Worm (Caenorhabditis elegans) whole organism, dauer: ENCODE data around the gene F01F1.11.

Experiments used
- unc-62 ChIP-seq: sonication (generic microtip); optimal IDR thresholded peaks from 2 replicates; lab custom pipeline; 2017; ENCODE audit warnings: missing biosample characterization, missing genetic modification reagents, missing genetic modification characterization

Gene F01F1.11

DNA sequence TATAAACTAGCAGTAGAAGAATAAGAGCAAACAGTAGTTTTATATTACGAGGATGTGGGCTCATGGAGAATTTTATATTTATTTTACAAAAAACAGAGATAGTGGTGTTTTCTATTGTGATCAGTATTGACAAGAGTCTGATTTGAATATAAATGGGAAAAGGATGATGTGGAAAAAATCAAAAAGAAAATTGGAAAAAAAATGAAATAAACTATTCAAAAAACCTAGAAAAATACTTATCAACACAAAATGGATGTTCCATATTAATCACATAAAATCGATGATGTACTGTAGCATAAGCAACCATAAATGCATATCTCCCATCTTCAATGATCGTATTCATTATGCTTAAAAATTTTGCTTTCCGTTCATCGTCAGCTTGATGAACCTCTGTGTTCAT, 15.2 kb upstream of the F01F1.11 start, which contains the start of gene C28H8.7:
C28H8.7 (minus strand) TSS at position 101 of the 400 bp plus-strand sequence.
- TF ChIP-seq unc-62 (GFP tag; lab: Kevin White, UChicago): no peak

DNA sequence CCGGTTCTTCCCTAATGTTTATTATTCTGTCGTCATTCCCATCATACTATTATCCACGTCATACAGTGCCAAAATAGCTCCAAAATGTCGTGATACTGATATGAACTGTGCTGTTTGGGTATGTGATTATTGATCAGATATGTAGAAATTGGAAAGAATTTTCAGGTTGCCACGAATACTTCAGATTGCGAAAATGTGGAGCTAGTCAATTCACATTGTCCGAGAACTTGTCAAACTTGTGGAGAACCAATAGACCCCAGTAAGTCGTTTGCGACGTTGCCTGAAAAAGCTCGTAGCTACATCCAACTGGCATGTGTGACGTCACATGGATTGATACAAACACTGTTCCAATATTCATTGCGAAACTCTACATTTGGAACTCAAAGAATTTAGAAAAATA, 12.8 kb upstream of the F01F1.11 start:
- no peak for TF ChIP-seq unc-62 (GFP tag; lab: Kevin White, UChicago)

DNA sequence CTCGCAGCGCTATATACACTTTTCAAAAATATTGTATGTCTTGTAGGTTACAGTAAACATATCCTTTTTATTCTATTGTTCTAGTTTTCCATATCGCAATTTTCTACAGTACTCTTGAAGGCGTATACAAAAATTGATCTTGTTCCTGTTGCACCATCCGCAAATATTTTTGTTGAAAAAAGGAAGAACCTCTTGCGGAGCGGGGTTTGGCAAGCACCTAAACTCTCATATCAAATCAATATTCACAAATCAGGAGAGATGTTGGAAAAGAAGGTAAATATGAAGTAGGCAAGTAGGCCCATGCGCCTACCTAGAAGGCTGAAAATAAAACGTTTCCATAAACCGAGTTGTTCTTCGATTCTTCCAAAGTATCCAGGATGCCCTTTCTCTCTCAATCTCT, 12.3 kb upstream of the F01F1.11 start, which contains the start of gene C28H8.5:
C28H8.5 (plus strand) TSS at position 301 of the 400 bp plus-strand sequence.
- no peak for TF ChIP-seq unc-62 (GFP tag; lab: Kevin White, UChicago)

DNA sequence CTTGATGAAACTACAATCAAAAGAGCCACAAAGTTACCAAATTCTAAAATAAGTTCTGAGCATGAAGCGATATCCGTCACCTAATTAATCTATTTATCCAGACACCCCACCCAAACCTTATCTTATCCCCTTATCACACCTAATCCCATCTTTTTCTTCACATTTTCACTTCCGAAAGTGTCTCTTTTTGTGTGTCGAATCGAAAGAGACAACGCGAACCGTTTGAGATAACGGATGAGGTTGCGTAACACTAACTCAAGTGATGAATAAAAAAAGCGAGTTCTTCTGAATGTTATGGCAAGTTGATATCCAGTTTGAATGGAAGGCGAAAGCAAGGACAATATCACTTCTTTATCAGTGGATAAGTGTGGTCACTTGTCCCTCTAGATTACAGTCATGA, 11.8 kb upstream of the F01F1.11 start:
- TF ChIP-seq unc-62 (GFP tag; lab: Kevin White, UChicago): no peak

DNA sequence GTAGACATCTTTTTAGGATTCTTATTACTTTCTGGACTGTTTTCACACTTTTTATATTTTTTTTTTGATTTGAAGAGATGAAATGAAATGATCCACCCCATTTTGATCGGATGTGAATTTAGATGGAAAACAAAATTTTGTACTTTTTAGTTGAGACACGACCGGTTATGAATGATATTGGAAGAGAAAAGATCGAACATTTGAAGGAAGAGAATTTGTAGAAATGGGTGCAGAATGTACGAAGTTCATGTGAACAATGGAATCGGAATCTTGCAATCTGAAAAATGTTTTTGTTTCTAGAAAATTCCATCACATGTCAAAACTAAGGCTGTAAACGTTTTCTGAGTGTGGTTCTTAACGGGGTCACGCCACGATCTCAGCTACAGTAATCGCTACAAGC, 11.1 kb upstream of the F01F1.11 start, which contains the start of gene F01F1.14:
F01F1.14 (minus strand) TSS at position 101 of the 400 bp plus-strand sequence.
- no peak for TF ChIP-seq unc-62 (GFP tag; lab: Kevin White, UChicago)

DNA sequence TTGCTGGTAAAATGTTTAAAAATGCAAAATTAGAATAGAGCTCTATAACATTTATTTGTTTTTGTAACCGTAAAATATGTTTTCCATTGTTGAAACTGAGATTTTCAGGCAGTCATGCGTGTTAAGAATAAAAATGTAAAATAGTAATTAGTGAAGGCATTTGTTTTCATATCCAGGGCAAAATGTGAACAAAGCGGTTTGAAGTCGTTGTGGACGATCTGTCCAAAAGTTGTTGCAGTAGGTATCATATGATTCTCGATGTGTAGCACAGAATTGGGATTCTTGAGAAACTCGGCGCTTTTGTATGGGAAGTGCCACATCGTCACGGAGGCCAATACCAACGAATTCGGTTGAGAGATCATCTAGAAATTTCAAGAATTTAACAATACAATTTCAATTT, 10.6 kb upstream of the F01F1.11 start:
- no peak for TF ChIP-seq unc-62 (GFP tag; lab: Kevin White, UChicago)

DNA sequence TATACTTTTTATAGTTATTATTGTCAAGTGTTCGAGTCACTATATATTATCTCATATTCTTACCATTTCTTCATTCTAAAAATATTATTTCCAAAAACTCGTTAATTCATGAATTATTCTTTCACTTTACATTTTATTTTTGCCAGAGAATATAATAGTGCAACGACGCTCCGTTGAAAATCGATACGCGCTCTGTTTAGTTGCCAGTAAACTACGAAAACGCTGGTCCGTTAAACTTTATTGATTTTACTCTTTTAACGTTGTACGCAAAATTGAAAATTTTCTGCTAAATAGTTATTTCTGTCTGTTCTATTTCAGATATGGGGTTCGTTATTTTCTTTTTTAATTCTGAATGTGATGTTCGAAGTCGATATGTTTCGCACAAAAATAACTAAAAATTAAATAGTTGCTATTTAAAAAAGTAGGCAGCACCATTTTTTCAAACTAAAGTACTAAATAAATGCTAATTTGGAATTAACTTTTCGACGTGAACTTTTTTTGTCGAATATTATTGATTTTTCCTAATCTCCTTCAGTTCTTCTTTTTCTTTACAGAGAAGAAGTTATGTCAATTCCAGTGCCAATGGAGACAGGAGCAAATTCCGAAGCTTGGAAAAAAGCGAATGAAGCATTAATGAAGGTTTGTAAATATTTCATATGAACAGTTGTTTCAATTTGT, 7.8 kb upstream of the F01F1.11 start, which contains the start of gene hpo-10:
hpo-10 (plus strand) TSS at position 199 of the 678 bp plus-strand sequence.
- no peak for TF ChIP-seq unc-62 (GFP tag; lab: Kevin White, UChicago)

DNA sequence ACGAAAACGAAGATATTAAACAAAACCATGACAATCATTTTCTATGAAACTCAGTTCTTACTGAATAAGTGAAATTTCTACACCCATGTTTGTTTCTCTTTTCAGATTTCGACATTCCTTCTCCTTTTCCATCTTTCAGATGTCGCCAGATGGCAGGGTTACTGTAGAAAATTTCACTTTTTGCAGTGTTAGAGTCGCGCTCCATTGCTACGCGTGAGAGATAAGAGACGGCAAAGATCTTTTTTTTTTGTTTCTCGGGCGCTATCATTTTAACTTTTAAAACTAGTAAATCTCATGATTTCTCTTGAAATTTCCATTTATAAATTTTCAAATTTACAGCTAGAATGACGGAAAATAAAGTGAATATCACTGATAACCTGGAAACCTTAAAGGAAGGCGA, 6.5 kb upstream of the F01F1.11 start, which contains the start of the genes mig-21 and F01F1.2:
mig-21 (minus strand) TSS at position 166 of the 400 bp plus-strand sequence.
F01F1.2 (plus strand) TSS at position 340 of the 400 bp plus-strand sequence.
- no peak for TF ChIP-seq unc-62 (GFP tag; lab: Kevin White, UChicago)

DNA sequence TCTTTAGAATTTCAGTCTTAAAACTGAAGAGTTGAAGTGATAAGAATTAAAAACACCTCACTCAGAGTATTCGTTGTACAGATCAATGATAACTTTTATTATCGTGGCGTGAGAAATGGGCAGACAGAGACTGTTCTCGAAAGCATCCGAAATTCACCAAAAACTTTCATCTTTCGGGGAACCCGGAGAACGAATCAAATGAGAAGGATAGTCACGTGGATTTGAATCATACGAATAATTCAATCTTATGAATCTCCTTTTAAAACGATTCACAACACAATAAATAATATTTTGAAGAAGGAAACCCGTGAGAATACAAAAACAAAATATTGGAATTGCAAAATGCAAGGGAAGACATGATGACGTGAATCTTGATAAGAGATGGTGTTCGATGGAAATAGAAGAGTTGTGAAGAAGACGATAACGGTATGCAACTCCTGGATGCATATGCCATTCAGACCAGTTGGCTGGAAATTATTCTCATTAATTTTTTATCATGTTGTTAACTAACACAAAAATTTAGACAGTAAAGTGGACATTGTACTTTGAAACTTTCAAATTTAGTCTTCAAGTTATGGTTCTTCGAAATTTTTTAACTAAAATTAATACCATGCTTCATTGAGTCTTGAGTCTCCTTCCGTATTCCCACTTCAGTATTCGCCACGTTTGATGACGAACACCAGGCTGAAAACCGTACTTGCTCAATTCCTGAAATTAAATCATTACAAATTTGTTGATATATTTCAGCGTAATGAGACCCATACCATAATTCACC, 5.4 kb upstream of the F01F1.11 start:
- TF ChIP-seq unc-62 (GFP tag; lab: Kevin White, UChicago): no peak

DNA sequence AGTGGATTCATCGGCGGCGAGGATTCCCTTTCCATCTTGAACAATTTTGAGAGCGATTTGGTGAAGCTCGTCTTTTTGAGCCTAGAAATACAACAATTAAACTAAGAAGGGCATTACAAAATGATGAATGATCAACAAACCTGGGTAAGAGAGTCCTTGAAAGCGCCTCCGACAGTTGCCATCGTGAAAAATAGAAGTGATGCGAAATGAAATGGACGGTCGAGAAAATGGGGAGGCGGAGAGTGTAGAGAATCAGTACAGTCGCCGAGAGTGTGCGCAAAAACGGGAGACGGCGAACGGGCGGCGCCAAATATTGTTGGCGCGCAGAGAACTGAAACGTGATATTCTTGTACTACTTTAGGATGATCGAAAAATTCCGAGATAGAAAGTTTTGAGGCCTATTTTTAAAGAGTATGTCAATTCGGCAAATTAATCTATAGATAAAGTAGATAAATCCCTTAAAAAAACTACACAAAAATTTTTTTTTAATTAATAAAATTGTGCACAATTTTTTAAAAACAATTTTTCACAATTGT, 4.5 kb upstream of the F01F1.11 start, which contains the start of gene aldo-2:
aldo-2 (minus strand) TSS at position 486 of the 536 bp plus-strand sequence.
- no peak for TF ChIP-seq unc-62 (GFP tag; lab: Kevin White, UChicago)

DNA sequence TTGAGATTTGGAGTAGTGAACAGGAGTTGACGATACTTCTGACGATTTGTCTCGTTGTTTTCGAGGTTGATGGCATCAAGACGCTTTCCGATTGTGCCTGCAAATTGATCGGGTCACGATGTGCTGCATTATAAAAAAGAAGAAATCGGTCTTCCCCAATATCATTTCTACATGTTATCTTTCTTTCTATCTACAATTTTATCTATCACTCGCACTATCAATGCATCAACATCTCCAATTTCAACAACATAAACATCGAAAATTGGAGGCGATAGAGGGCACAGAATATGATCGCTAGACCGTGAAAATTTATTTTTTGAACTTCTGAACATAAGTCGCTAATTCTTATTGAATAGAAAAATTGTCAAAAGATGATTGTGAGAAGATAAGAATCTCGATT, 4.0 kb upstream of the F01F1.11 start:
- TF ChIP-seq unc-62 (GFP tag; lab: Kevin White, UChicago): no peak

DNA sequence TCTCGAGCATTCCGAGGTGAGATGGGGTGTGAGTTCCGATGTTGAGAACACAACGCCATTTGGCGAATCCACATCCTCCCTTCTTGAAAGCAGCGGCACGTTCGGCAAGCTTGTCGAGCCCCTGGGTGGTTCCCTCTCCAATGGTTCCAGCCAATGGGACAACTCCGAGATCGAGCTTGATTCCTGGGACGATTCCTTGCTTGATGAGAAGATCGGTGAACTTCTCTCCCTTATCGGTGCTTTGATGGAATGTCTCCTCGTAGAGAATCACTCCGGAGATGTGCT, 3.7 kb upstream of the F01F1.11 start:
- no peak for TF ChIP-seq unc-62 (GFP tag; lab: Kevin White, UChicago)

DNA sequence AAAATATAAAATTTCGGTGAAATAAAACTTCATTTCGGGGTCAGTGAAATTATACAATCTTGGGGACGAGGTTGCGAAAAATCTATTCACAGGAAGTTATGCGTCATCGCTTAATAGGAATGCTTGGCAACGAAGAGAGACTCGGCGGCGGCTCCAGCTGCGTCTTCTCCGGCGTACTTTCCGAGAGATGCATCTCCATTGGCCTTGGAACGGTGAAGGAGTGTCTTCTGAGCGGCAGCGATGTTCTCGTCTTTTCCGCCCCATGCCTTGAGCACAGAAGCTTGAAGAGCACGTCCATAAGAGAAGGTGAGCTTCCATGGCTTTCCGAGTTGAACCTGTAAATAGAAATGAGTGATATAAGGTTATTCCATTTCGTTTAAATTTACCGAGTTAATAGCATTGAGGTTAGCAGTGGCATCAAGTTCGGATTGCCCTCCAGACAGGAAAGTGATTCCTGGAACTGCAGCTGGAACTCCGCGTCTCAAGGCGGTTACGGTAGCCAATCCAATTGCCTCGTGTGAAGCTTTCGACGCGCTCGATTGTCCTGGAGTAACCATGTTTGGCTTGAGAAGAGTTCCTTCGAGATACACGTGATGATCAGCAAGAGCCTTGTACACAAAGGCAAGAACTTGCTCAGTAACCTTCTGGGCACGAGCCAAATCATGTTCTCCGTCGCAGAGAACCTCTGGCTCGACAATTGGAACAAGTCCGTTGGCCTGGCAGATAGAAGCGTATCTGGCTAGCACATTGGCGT, 3.2 kb upstream of the F01F1.11 start:
- TF ChIP-seq unc-62 (GFP tag; lab: Kevin White, UChicago): no peak

DNA sequence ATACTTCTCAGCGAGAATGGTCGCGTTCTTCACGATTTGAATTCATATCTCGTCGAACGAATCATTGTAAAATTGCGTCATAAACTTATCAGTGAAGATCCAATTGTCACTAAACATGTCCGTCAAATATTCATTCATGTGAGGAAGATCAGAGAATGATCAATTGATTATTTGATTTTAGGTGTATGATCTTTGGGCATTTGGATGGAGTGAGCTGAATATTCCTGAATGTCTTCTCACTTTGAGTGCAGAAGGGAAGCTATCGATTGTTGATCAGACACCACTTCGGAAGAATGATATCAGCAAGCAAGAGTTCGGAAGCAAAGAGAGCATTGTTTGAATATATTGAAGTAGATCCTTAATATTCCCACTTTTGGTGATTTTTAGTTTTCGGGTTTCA, 2.6 kb upstream of the F01F1.11 start:
- no peak for TF ChIP-seq unc-62 (GFP tag; lab: Kevin White, UChicago)

DNA sequence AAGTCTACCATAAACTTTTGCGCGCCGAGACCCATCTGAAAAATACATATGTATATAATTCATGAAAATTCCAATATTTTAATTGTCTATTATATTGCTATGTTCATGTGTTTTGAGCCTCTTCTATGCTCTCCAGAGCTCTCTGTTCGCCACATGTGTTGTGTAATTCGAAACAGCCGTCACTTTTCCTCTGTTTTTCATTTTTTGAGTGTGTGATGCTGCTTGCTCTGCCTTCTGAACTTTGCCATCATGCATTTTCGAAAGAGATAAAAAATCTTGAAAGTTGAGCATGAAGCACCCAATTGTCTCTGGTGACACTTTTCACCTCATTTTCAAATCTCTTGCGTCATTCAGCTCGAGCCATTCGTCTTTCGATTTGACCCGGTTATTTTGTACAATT, 611 bp upstream of the F01F1.11 start:
- no peak for TF ChIP-seq unc-62 (GFP tag; lab: Kevin White, UChicago)
